Fruit fly (Drosophila melanogaster) whole organism, embryonic: ENCODE measurements around the gene RpLP1.
A peak's percentile ranks its signal among the peaks of the same experiment; 100 is the strongest.

ENCODE experiments used
- Atf-2 ChIP-seq: fragments of 200-800 bp; sonication (Bioruptor generic); optimal IDR thresholded peaks from 2 replicates; lab custom pipeline; 2016; ENCODE audit warnings: missing biosample characterization, missing genetic modification characterization
- BEAF-32 ChIP-seq: fragments of 200-800 bp; sonication (Bioruptor generic); optimal IDR thresholded peaks from 3 replicates; lab custom pipeline; 2017; ENCODE audit warnings: missing biosample characterization, missing genetic modification characterization, mild to moderate bottlenecking, moderate library complexity, missing genetic modification reagents
- CG10209 ChIP-seq: fragments of 200-800 bp; sonication (Bioruptor generic); optimal IDR thresholded peaks from 3 replicates; lab custom pipeline; 2017; ENCODE audit warnings: missing biosample characterization, mild to moderate bottlenecking, missing genetic modification characterization, missing genetic modification reagents
- CG10274 ChIP-seq: fragments of 200-800 bp; sonication (Bioruptor generic); optimal IDR thresholded peaks from 3 replicates; lab custom pipeline; 2017; ENCODE audit warnings: missing biosample characterization, mild to moderate bottlenecking, missing genetic modification characterization
- CG11085 ChIP-seq: fragments of 200-800 bp; sonication (Bioruptor generic); IDR thresholded peaks from 2 replicates; pipeline ENCODE4 v1.3.6; 2022; ENCODE audit warnings: missing biosample characterization, missing genetic modification characterization
- CG11695 ChIP-seq: fragments of 200-800 bp; sonication (Bioruptor generic); IDR thresholded peaks from 3 replicates; pipeline ENCODE4 v1.3.6; 2022; ENCODE audit warnings: missing biosample characterization, missing genetic modification characterization
- CG12236 ChIP-seq: fragments of 200-800 bp; sonication (Bioruptor generic); optimal IDR thresholded peaks from 2 replicates; lab custom pipeline; 2016; ENCODE audit warnings: missing biosample characterization, missing genetic modification characterization
- CG1233 ChIP-seq: fragments of 200-800 bp; sonication (Bioruptor generic); optimal IDR thresholded peaks from 4 replicates; lab custom pipeline; 2018; ENCODE audit warnings: missing biosample characterization, mild to moderate bottlenecking, missing genetic modification characterization
- CG12744 ChIP-seq: fragments of 200-800 bp; sonication (Bioruptor generic); optimal IDR thresholded peaks from 2 replicates; lab custom pipeline; 2016; ENCODE audit warnings: missing biosample characterization, missing genetic modification characterization
- CG16815 ChIP-seq: fragments of 200-800 bp; sonication (Bioruptor generic); optimal IDR thresholded peaks from 3 replicates; lab custom pipeline; 2017; ENCODE audit warnings: missing biosample characterization, mild to moderate bottlenecking, missing genetic modification characterization
- CG17359 ChIP-seq: fragments of 200-800 bp; sonication (Bioruptor generic); optimal IDR thresholded peaks from 3 replicates; lab custom pipeline; 2018; ENCODE audit warnings: missing biosample characterization, mild to moderate bottlenecking, missing genetic modification characterization, moderate library complexity
- CG1792 ChIP-seq: fragments of 200-800 bp; sonication (Bioruptor generic); optimal IDR thresholded peaks from 2 replicates; lab custom pipeline; 2016; ENCODE audit warnings: missing biosample characterization, missing genetic modification characterization
- CG1832 ChIP-seq: fragments of 200-800 bp; sonication (Bioruptor generic); optimal IDR thresholded peaks from 2 replicates; lab custom pipeline; 2017; ENCODE audit warnings: missing biosample characterization, mild to moderate bottlenecking, missing genetic modification characterization, inconsistent platforms
- CG2199 ChIP-seq: fragments of 200-800 bp; sonication (Bioruptor generic); IDR thresholded peaks from 3 replicates; pipeline ENCODE4 v1.3.6; 2022; ENCODE audit warnings: missing biosample characterization, missing genetic modification characterization
- CG34224 ChIP-seq: fragments of 200-800 bp; sonication (Bioruptor generic); IDR thresholded peaks from 3 replicates; pipeline ENCODE4 v1.3.6; 2022; ENCODE audit warnings: missing biosample characterization, missing genetic modification characterization; ENCODE audit not compliant: partially characterized antibody
- CG34422 ChIP-seq: fragments of 200-800 bp; sonication (Bioruptor generic); IDR thresholded peaks from 3 replicates; pipeline ENCODE4 v1.3.6; 2022; ENCODE audit warnings: missing biosample characterization, missing genetic modification characterization
- CG4730 ChIP-seq: fragments of 200-800 bp; sonication (Bioruptor generic); IDR thresholded peaks from 2 replicates; pipeline ENCODE4 v1.3.6; 2022; ENCODE audit warnings: missing biosample characterization, missing genetic modification characterization
- CG6765 ChIP-seq: fragments of 200-800 bp; sonication (Bioruptor generic); optimal IDR thresholded peaks from 3 replicates; lab custom pipeline; 2017; ENCODE audit warnings: missing biosample characterization, mild to moderate bottlenecking, missing genetic modification characterization
- CG6813 ChIP-seq: fragments of 200-800 bp; sonication (Bioruptor generic); optimal IDR thresholded peaks from 2 replicates; lab custom pipeline; 2017; ENCODE audit warnings: missing biosample characterization, missing genetic modification characterization, mild to moderate bottlenecking, moderate library complexity, missing genetic modification reagents
- CG8089 ChIP-seq: fragments of 200-800 bp; sonication (Bioruptor generic); optimal IDR thresholded peaks from 3 replicates; lab custom pipeline; 2016; ENCODE audit warnings: missing biosample characterization, missing genetic modification characterization
- CG9817 ChIP-seq: fragments of 200-800 bp; sonication (Bioruptor generic); optimal IDR thresholded peaks from 2 replicates; lab custom pipeline; 2018; ENCODE audit warnings: missing biosample characterization, mild to moderate bottlenecking, missing genetic modification characterization, moderate library complexity
- CrebB ChIP-seq: fragments of 200-800 bp; sonication (Bioruptor generic); optimal IDR thresholded peaks from 3 replicates; lab custom pipeline; 2018; ENCODE audit warnings: missing biosample characterization, mild to moderate bottlenecking, missing genetic modification characterization
- D19A ChIP-seq: fragments of 200-800 bp; optimal IDR thresholded peaks from 3 replicates; lab custom pipeline; 2019; ENCODE audit warnings: missing biosample characterization, mild to moderate bottlenecking, missing genetic modification characterization, moderate library complexity
- E2f1 ChIP-seq: fragments of 200-800 bp; sonication (Bioruptor generic); IDR thresholded peaks from 2 replicates; pipeline ENCODE4 v1.3.6; 2022; ENCODE audit warnings: missing biosample characterization, missing genetic modification characterization
- Ets97D ChIP-seq: fragments of 200-800 bp; sonication (Bioruptor generic); optimal IDR thresholded peaks from 3 replicates; lab custom pipeline; 2016; ENCODE audit warnings: missing biosample characterization, missing genetic modification characterization
- Gsc ChIP-seq: fragments of 200-800 bp; sonication (Bioruptor generic); IDR thresholded peaks from 2 replicates; pipeline ENCODE4 v1.3.6; 2022; ENCODE audit warnings: missing biosample characterization, missing genetic modification characterization
- H15 ChIP-seq: fragments of 200-800 bp; sonication (Bioruptor generic); IDR thresholded peaks from 3 replicates; pipeline ENCODE4 v1.3.6; 2022; ENCODE audit warnings: missing biosample characterization, missing genetic modification characterization
- Hand ChIP-seq: fragments of 200-800 bp; sonication (Bioruptor generic); optimal IDR thresholded peaks from 2 replicates; lab custom pipeline; 2017; ENCODE audit warnings: mild to moderate bottlenecking, missing biosample characterization, missing genetic modification reagents, missing genetic modification characterization
- Jarid2 ChIP-seq: fragments of 200-800 bp; sonication (Bioruptor generic); optimal IDR thresholded peaks from 3 replicates; lab custom pipeline; 2017; ENCODE audit warnings: mild to moderate bottlenecking, missing biosample characterization, missing genetic modification reagents, missing genetic modification characterization
- MESR4 ChIP-seq: fragments of 200-800 bp; sonication (Bioruptor generic); optimal IDR thresholded peaks from 2 replicates; lab custom pipeline; 2018; ENCODE audit warnings: missing biosample characterization, mild to moderate bottlenecking, missing genetic modification characterization, moderate library complexity
- Nf-YC ChIP-seq: fragments of 200-800 bp; optimal IDR thresholded peaks from 3 replicates; lab custom pipeline; 2019; ENCODE audit warnings: missing biosample characterization, mild to moderate bottlenecking, missing genetic modification characterization, moderate library complexity
- PHDP ChIP-seq: fragments of 200-800 bp; sonication (Bioruptor generic); optimal IDR thresholded peaks from 3 replicates; lab custom pipeline; 2018; ENCODE audit warnings: missing biosample characterization, mild to moderate bottlenecking, missing genetic modification characterization, moderate library complexity
- Sox100B ChIP-seq: fragments of 200-800 bp; sonication (Bioruptor generic); optimal IDR thresholded peaks from 3 replicates; lab custom pipeline; 2018; ENCODE audit warnings: missing biosample characterization, mild to moderate bottlenecking, missing genetic modification characterization
- Xrp1 ChIP-seq: fragments of 200-800 bp; sonication (Bioruptor generic); IDR thresholded peaks from 2 replicates; pipeline ENCODE4 v1.3.6; 2022; ENCODE audit warnings: missing biosample characterization, missing genetic modification characterization
- ap ChIP-seq: fragments of 200-800 bp; sonication (Bioruptor generic); IDR thresholded peaks from 2 replicates; pipeline ENCODE4 v1.3.6; 2022; ENCODE audit warnings: missing biosample characterization, missing genetic modification characterization
- crol ChIP-seq: fragments of 200-800 bp; sonication (Bioruptor generic); IDR thresholded peaks from 2 replicates; pipeline ENCODE4 v1.3.6; 2022; ENCODE audit warnings: missing biosample characterization, missing genetic modification characterization
- dmrt11E ChIP-seq: fragments of 200-800 bp; sonication (Bioruptor generic); optimal IDR thresholded peaks from 3 replicates; lab custom pipeline; 2018; ENCODE audit warnings: missing biosample characterization, mild to moderate bottlenecking, missing genetic modification characterization, moderate library complexity
- ems ChIP-seq: fragments of 200-800 bp; sonication (Bioruptor generic); optimal IDR thresholded peaks from 3 replicates; lab custom pipeline; 2016; ENCODE audit warnings: missing biosample characterization, missing genetic modification characterization
- fd3F ChIP-seq: fragments of 200-800 bp; sonication (Bioruptor generic); optimal IDR thresholded peaks from 2 replicates; lab custom pipeline; 2018; ENCODE audit warnings: missing biosample characterization, mild to moderate bottlenecking, missing genetic modification characterization, moderate library complexity
- hbn ChIP-seq: fragments of 200-800 bp; sonication (Bioruptor generic); IDR thresholded peaks from 2 replicates; pipeline ENCODE4 v1.3.6; 2022; ENCODE audit warnings: missing biosample characterization, missing genetic modification characterization; ENCODE audit not compliant: partially characterized antibody
- her ChIP-seq: fragments of 200-800 bp; sonication (Bioruptor generic); optimal IDR thresholded peaks from 2 replicates; lab custom pipeline; 2016; ENCODE audit warnings: missing biosample characterization, missing genetic modification characterization
- kah ChIP-seq: fragments of 200-800 bp; sonication (Bioruptor generic); optimal IDR thresholded peaks from 2 replicates; lab custom pipeline; 2018; ENCODE audit warnings: missing biosample characterization, mild to moderate bottlenecking, missing genetic modification characterization
- lmd ChIP-seq: fragments of 200-800 bp; sonication (Bioruptor generic); IDR thresholded peaks from 2 replicates; pipeline ENCODE4 v1.3.6; 2022; ENCODE audit warnings: missing biosample characterization, missing genetic modification characterization
- nmo ChIP-seq: fragments of 200-800 bp; sonication (Bioruptor generic); optimal IDR thresholded peaks from 2 replicates; lab custom pipeline; 2018; ENCODE audit warnings: missing biosample characterization, mild to moderate bottlenecking, missing genetic modification characterization, moderate library complexity
- schlank ChIP-seq: fragments of 200-800 bp; sonication (Bioruptor generic); optimal IDR thresholded peaks from 2 replicates; lab custom pipeline; 2018; ENCODE audit warnings: missing biosample characterization, mild to moderate bottlenecking, missing genetic modification characterization
- sug ChIP-seq: fragments of 200-800 bp; optimal IDR thresholded peaks from 2 replicates; lab custom pipeline; 2019; ENCODE audit warnings: missing biosample characterization, mild to moderate bottlenecking, missing genetic modification characterization, moderate library complexity
- tap ChIP-seq: fragments of 200-800 bp; optimal IDR thresholded peaks from 3 replicates; lab custom pipeline; 2019; ENCODE audit warnings: missing biosample characterization, mild to moderate bottlenecking, missing genetic modification characterization, moderate library complexity
- tio ChIP-seq: fragments of 200-800 bp; sonication (Bioruptor generic); optimal IDR thresholded peaks from 2 replicates; lab custom pipeline; 2017; ENCODE audit warnings: missing biosample characterization, missing genetic modification characterization, inconsistent platforms
- tup ChIP-seq: fragments of 200-800 bp; sonication (Bioruptor generic); optimal IDR thresholded peaks from 2 replicates; lab custom pipeline; 2016; ENCODE audit warnings: missing biosample characterization, mild to moderate bottlenecking, missing genetic modification characterization, moderate library complexity

The RpLP1 gene

dm6 chr2L:430820-431628 lies 11.3 kb downstream of the RpLP1 start, which contains the start of gene ex (continued):
- TF ChIP-seq CG2199 (GFP tag; lab: Robert Waterston, UW) = no peak
- no peak for TF ChIP-seq Atf-2
- no peak for TF ChIP-seq Gsc (GFP tag; lab: Robert Waterston, UW)
- TF ChIP-seq E2f1 (GFP tag; lab: Robert Waterston, UW) = peak; percentile 19; the same call in 1 of the 2 replicates
- TF ChIP-seq tup (GFP tag; lab: Kevin White, UChicago) = no peak
- TF ChIP-seq tap = peak; percentile 66
- peak; percentile 60 for TF ChIP-seq kah (GFP tag; lab: Kevin White, UChicago)
- TF ChIP-seq CG6813 (GFP tag; lab: Kevin White, UChicago) = peak; percentile 85
- TF ChIP-seq CG12744 (GFP tag; lab: Kevin White, UChicago) = no peak
- peak; percentile 54 for TF ChIP-seq Sox100B (GFP tag; lab: Kevin White, UChicago)
- TF ChIP-seq schlank = peak; percentile 74
- no peak for TF ChIP-seq CG34224 (GFP tag; lab: Robert Waterston, UW)
- 0 out of 2 replicates have a peak, but pooled peaks have one; percentile 21 for TF ChIP-seq crol (GFP tag; lab: Robert Waterston, UW)
- TF ChIP-seq BEAF-32 (GFP tag; lab: Kevin White, UChicago) = no peak
- peak; percentile 20 for TF ChIP-seq fd3F (GFP tag; lab: Kevin White, UChicago)
- TF ChIP-seq CG9817 (tag; lab: Kevin White, UChicago) = peak; percentile 13
- no peak for TF ChIP-seq nmo (GFP tag; lab: Kevin White, UChicago)
- no peak for TF ChIP-seq CG16815 (GFP tag; lab: Kevin White, UChicago)
- TF ChIP-seq CrebB (tag; lab: Kevin White, UChicago) = peak; percentile 90
- no peak for TF ChIP-seq ap
- TF ChIP-seq CG11695 (GFP tag; lab: Robert Waterston, UW) = peak; percentile 59; the same call in 1 of the 3 replicates
- peak; percentile 12 for TF ChIP-seq CG12236 (GFP tag; lab: Kevin White, UChicago)
- TF ChIP-seq CG17359 (tag; lab: Kevin White, UChicago) = peak; percentile 79
- TF ChIP-seq hbn (GFP tag; lab: Robert Waterston, UW) = no peak; the same call in 1 of the 2 replicates
- TF ChIP-seq Hand (GFP tag; lab: Kevin White, UChicago) = no peak
- TF ChIP-seq CG6765 = peak; percentile 82
- TF ChIP-seq MESR4 (GFP tag; lab: Kevin White, UChicago) = no peak
- no peak for TF ChIP-seq H15 (GFP tag; lab: Robert Waterston, UW)
- peak; percentile 96 for TF ChIP-seq Jarid2 (GFP tag; lab: Kevin White, UChicago)
- no peak for TF ChIP-seq CG1832 (GFP tag; lab: Kevin White, UChicago)
- TF ChIP-seq CG4730 (GFP tag; lab: Robert Waterston, UW) = no peak
- TF ChIP-seq CG1792 (GFP tag; lab: Kevin White, UChicago) = peak; percentile 69
- peak; percentile 75 for TF ChIP-seq PHDP (tag; lab: Kevin White, UChicago)
- TF ChIP-seq D19A (tag; lab: Kevin White, UChicago) = peak; percentile 30
- peak; percentile 60 for TF ChIP-seq Xrp1 (GFP tag; lab: Robert Waterston, UW)
- TF ChIP-seq lmd (GFP tag; lab: Robert Waterston, UW) = no peak
- peak; percentile 33 for TF ChIP-seq Nf-YC (tag; lab: Kevin White, UChicago)
- peak; percentile 68 for TF ChIP-seq CG1233 (GFP tag; lab: Kevin White, UChicago)
- TF ChIP-seq her (GFP tag; lab: Kevin White, UChicago) = peak; percentile 47
- no peak for TF ChIP-seq tio
- no peak for TF ChIP-seq CG11085 (GFP tag; lab: Robert Waterston, UW)
- peak; percentile 41 for TF ChIP-seq dmrt11E (tag; lab: Kevin White, UChicago)
- TF ChIP-seq CG10274 = no peak
- no peak for TF ChIP-seq ems
- TF ChIP-seq CG34422 (GFP tag; lab: Robert Waterston, UW) = no peak
- TF ChIP-seq Ets97D = no peak
- peak; percentile 56 for TF ChIP-seq CG10209 (GFP tag; lab: Kevin White, UChicago)
- peak; percentile 40 for TF ChIP-seq CG8089
- peak; percentile 52 for TF ChIP-seq sug
